Worm (Caenorhabditis elegans): ENCODE results near the gene Y76B12C.6.

DNA sequence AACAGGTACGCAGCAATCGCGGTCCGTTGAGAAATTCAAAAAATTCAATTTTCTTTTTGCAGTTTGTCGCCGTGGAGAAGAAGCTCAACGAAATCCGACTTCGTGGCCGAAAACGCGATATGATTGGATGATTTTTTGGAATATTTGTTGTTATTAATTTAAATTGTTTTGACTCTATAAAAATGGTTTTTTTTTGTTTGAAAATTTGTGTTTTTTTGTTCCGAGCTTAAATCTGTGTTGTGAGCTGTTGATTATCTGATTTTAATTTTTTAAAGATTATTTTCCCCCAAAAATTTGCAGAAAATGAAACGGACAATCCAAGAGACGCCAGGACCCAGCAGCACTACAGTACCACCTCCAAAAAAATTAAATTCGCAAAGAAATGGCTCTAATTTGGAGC lies 21.6 kb upstream of the Y76B12C.6 start, which contains the start of gene tdpo-1:
- no peak for TF ChIP-seq nhr-76 (tag; optimal IDR thresholded peaks at IDR 0.05)
- no peak for TF ChIP-seq pha-4 (tag; optimal IDR thresholded peaks at IDR 0.05)
- no peak for TF ChIP-seq unc-39 (tag; optimal IDR thresholded peaks at IDR 0.05)
- TF ChIP-seq snpc-4 (tag; optimal IDR thresholded peaks at IDR 0.05), result no peak
- TF ChIP-seq nhr-28 (tag; optimal IDR thresholded peaks at IDR 0.05), result no peak
